Worm (Caenorhabditis elegans) whole organism, L4/young adult: ENCODE measurements around the gene T06E4.5.

ENCODE experiments used
- W03F9.2 ChIP-seq: fragments of 150-350 bp; optimal IDR thresholded peaks from 2 replicates; lab custom pipeline; 2014; ENCODE audit warnings: missing biosample characterization, missing genetic modification characterization
- dao-5 ChIP-seq: sonication (generic microtip); optimal IDR thresholded peaks from 2 replicates; lab custom pipeline; 2016; ENCODE audit warnings: missing genotype, missing genetic modification characterization, moderate library complexity, missing compliant biosample characterization
- him-1 ChIP-seq: sonication (generic microtip); optimal IDR thresholded peaks from 2 replicates; lab custom pipeline; 2016; ENCODE audit warnings: missing genotype, missing genetic modification reagents, missing genetic modification characterization, missing compliant biosample characterization

ce11 chrV:9588574-9588973 lies 42.5 kb upstream of the T06E4.5 start:
- TF ChIP-seq him-1 (tag; lab: Kevin White, UChicago) (no peak), dao-5 (tag; lab: Kevin White, UChicago) (no peak), W03F9.2 (no peak)
